Worm (Caenorhabditis elegans) whole organism, L3 larva: ENCODE measurements around the gene Y55F3C.17.

Experiments used
- R02D3.7 ChIP-seq: fragments of 150-350 bp; optimal IDR thresholded peaks from 2 replicates; lab custom pipeline; 2014; ENCODE audit warnings: missing biosample characterization, missing genetic modification characterization
- ceh-16 ChIP-seq: sonication (generic microtip); optimal IDR thresholded peaks from 2 replicates; lab custom pipeline; 2017; ENCODE audit warnings: missing biosample characterization, missing genetic modification characterization
- nfya-1 ChIP-seq: sonication (generic microtip); optimal IDR thresholded peaks from 2 replicates; lab custom pipeline; 2017; ENCODE audit warnings: missing genetic modification characterization, mild to moderate bottlenecking, missing compliant biosample characterization, antibody characterized with exemption, moderate library complexity; ENCODE audit not compliant: insufficient read depth
- nhr-237 ChIP-seq: fragments of 150-350 bp; optimal IDR thresholded peaks from 2 replicates; lab custom pipeline; 2014; ENCODE audit warnings: missing biosample characterization, missing genetic modification characterization
- nhr-76 ChIP-seq: fragments of 150-350 bp; sonication (generic microtip); optimal IDR thresholded peaks from 5 replicates; lab custom pipeline; 2014; ENCODE audit warnings: missing biosample characterization, missing genetic modification characterization
- pha-4 ChIP-seq: fragments of 150-350 bp; optimal IDR thresholded peaks from 2 replicates; lab custom pipeline; 2014; ENCODE audit warnings: missing biosample characterization, missing genetic modification reagents, missing genetic modification characterization
- zag-1 ChIP-seq: fragments of 150-350 bp; optimal IDR thresholded peaks from 2 replicates; lab custom pipeline; 2014; ENCODE audit warnings: missing biosample characterization, missing genetic modification characterization
- ztf-11 ChIP-seq: fragments of 150-350 bp; optimal IDR thresholded peaks from 2 replicates; lab custom pipeline; 2014; ENCODE audit warnings: missing biosample characterization, missing genetic modification characterization

DNA sequence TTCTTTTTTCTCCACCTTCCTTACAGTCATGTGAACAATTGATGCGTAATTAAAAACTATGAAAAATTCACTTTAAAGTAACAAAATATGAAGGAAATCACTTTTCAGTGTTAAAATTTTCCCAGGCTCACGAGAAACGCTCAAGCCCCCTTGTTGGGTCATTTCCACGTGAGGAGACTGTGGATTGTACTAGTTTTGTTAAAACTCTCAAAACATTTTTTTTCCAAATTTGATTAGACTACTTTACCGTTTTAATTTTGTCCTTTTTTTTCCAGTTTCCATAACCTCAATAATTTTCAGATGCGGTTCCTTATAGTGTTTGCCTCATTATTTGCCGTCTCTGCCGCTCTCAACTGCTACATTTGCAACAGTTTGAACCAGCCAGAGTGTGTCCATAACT lies 33.0 kb downstream of the Y55F3C.17 start, which contains the start of gene K11H12.7:
- TF ChIP-seq pha-4, result no peak
- no peak for TF ChIP-seq ceh-16 (tag; lab: Kevin White, UChicago)
- no peak for TF ChIP-seq nhr-237 (tag; lab: Kevin White, UChicago)
- TF ChIP-seq ztf-11, result no peak
- TF ChIP-seq nfya-1, result no peak
- TF ChIP-seq zag-1 (tag; lab: Kevin White, UChicago), result no peak
- TF ChIP-seq R02D3.7, result no peak
- no peak for TF ChIP-seq nhr-76 (tag; lab: Kevin White, UChicago)
